Worm (Caenorhabditis elegans) whole organism, L4/young adult: ENCODE results near the gene Y48A6C.8.

ENCODE experiments used
- W03F9.2 ChIP-seq: fragments of 150-350 bp; optimal IDR thresholded peaks from 2 replicates; lab custom pipeline; 2014; ENCODE audit warnings: missing biosample characterization, missing genetic modification characterization
- dao-5 ChIP-seq: sonication (generic microtip); optimal IDR thresholded peaks from 2 replicates; lab custom pipeline; 2016; ENCODE audit warnings: missing genotype, missing genetic modification characterization, moderate library complexity, missing compliant biosample characterization
- him-1 ChIP-seq: sonication (generic microtip); optimal IDR thresholded peaks from 2 replicates; lab custom pipeline; 2016; ENCODE audit warnings: missing genotype, missing genetic modification reagents, missing genetic modification characterization, missing compliant biosample characterization

DNA sequence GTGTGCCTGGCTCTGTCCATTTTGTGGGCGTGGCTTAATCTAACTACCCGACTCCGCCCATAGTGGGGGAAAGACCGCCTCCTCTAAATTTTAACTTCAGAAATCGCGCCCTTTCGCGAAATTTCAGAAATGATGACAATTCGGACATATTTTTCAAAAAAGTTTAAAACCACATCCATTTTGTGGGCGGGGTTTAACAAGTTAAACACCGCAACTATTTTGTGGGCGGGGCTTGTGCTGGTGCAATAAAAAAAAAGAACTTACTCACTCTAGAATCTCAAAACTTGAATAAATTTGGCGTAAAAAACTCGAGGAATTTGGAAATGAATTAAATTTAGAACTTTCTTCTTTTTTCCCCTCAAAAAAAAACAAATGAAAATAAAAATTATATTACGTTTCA, 43.1 kb upstream of the Y48A6C.8 start:
- no peak for TF ChIP-seq dao-5 (tag; lab: Kevin White, UChicago)
- TF ChIP-seq him-1 (tag; lab: Kevin White, UChicago): no peak
- TF ChIP-seq W03F9.2: no peak
